Worm (Caenorhabditis elegans): ENCODE results near the gene imp-3.

- TF ChIP-seq B0310.2 (tag; optimal IDR thresholded peaks at IDR 0.05) (no peak), scrt-1 (GFP tag; IDR thresholded peaks at IDR 0.05) (no peak), hmg-4 (GFP tag; optimal IDR thresholded peaks at IDR 0.05) (no peak), tbx-37 (GFP tag; conservative IDR thresholded peaks at IDR 0.05) (no peak), ama-1 (optimal IDR thresholded peaks at IDR 0.05) (no peak), flt-1 (GFP tag; IDR thresholded peaks at IDR 0.05) (no peak), aly-1 (tag; optimal IDR thresholded peaks at IDR 0.05) (no peak), hmbx-1 (tag; optimal IDR thresholded peaks at IDR 0.05) (no peak)
Measured at ce11 chrIV:7782292-7782691, 7.1 kb downstream of the imp-3 start, which contains the start of gene sec-10.

Measured in whole organism, early embryonic.